Worm (Caenorhabditis elegans): Measurements from ENCODE around the gene bub-3.

DNA sequence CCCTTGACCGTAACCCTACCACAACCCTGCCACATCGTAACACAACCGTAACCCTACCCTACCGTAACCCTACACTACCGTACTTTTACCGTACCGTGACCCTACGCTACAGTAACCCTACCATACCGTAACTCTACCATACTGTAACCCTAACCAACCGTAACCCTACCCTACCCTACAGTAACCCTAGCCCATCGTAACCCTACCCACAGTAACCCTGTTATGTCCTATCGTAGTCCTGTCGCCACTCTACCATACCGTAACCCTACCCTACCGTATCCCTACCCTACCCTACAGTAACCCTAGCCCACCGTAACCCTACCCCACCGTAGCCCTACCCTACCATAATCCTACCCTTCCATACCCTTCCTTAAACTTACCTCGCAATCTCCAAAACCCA lies 5.2 kb upstream of the bub-3 start:
- TF ChIP-seq nhr-10 (tag; optimal IDR thresholded peaks at IDR 0.05): no peak
- no peak for TF ChIP-seq mep-1 (tag; optimal IDR thresholded peaks at IDR 0.05)
- TF ChIP-seq ceh-20 (GFP tag; IDR thresholded peaks at IDR 0.05): no peak
- TF ChIP-seq pha-4 (GFP tag; IDR thresholded peaks at IDR 0.05): no peak
- TF ChIP-seq pha-4 (tag; optimal IDR thresholded peaks at IDR 0.05): no peak
- no peak for TF ChIP-seq aha-1 (tag)
- no peak for TF ChIP-seq pqm-1 (tag; optimal IDR thresholded peaks at IDR 0.05)
- TF ChIP-seq nhr-237 (tag; optimal IDR thresholded peaks at IDR 0.05): no peak
- TF ChIP-seq unc-39 (tag; optimal IDR thresholded peaks at IDR 0.05): no peak
- TF ChIP-seq mdl-1 (tag; optimal IDR thresholded peaks at IDR 0.05): no peak
- no peak for TF ChIP-seq ceh-28 (tag; optimal IDR thresholded peaks at IDR 0.05)
- no peak for TF ChIP-seq nhr-6 (tag; optimal IDR thresholded peaks at IDR 0.05)
- TF ChIP-seq nhr-28 (tag; optimal IDR thresholded peaks at IDR 0.05): no peak

Measured in whole organism, L4 larva.